Worm (Caenorhabditis elegans) whole organism, L1 larva: ENCODE results near the gene dao-4.

Source experiments
- C04F5.9 ChIP-seq: sonication (generic microtip); optimal IDR thresholded peaks from 2 replicates; lab custom pipeline; 2016; ENCODE audit warnings: missing genetic modification characterization, missing compliant biosample characterization
- C16A3.4 ChIP-seq: fragments of 150-350 bp; optimal IDR thresholded peaks from 2 replicates; lab custom pipeline; 2014; ENCODE audit warnings: missing biosample characterization, missing genetic modification characterization
- C34B4.2 ChIP-seq: sonication (generic microtip); optimal IDR thresholded peaks from 2 replicates; lab custom pipeline; 2017; ENCODE audit warnings: mild to moderate bottlenecking, missing genetic modification characterization, missing compliant biosample characterization
- Y116A8C.19 ChIP-seq: sonication (generic microtip); optimal IDR thresholded peaks from 2 replicates; lab custom pipeline; 2016; ENCODE audit warnings: missing compliant biosample characterization, missing genetic modification characterization, borderline replicate concordance
- alr-1 ChIP-seq: fragments of 200-800 bp; sonication (Bioruptor generic); optimal IDR thresholded peaks from 2 replicates; lab custom pipeline; 2018; ENCODE audit warnings: borderline replicate concordance, mild to moderate bottlenecking, missing genetic modification characterization, missing compliant biosample characterization
- blmp-1 ChIP-seq: fragments of 150-350 bp; optimal IDR thresholded peaks from 2 replicates; lab custom pipeline; 2014; ENCODE audit warnings: missing biosample characterization, missing genetic modification characterization
- ceh-82 ChIP-seq, 3 experiments: fragments of 150-350 bp in 1 of 3; sonication (generic microtip) in 2 of 3; optimal IDR thresholded peaks; 2 replicates each; lab custom pipeline; 2014 to 2017; ENCODE audit warnings: missing biosample characterization in 3 of 3, missing genetic modification characterization in 3 of 3
- ces-1 ChIP-seq: fragments of 150-350 bp; optimal IDR thresholded peaks from 2 replicates; lab custom pipeline; 2014; ENCODE audit warnings: missing biosample characterization, missing genetic modification reagents, missing genetic modification characterization
- dpl-1 ChIP-seq, 3 experiments: fragments of 150-350 bp in 2 of 3; sonication (generic microtip) in 1 of 3; optimal IDR thresholded peaks; 2 replicates each; lab custom pipeline; 2014 to 2017; ENCODE audit warnings: missing biosample characterization in 3 of 3, missing genetic modification characterization in 3 of 3, missing genetic modification reagents in 3 of 3
- dsc-1 ChIP-seq: sonication (generic microtip); optimal IDR thresholded peaks from 2 replicates; lab custom pipeline; 2016; ENCODE audit warnings: mild to moderate bottlenecking, missing genetic modification characterization, missing compliant biosample characterization
- efl-1 ChIP-seq, 4 experiments: fragments of 150-350 bp; optimal IDR thresholded peaks in 3 of 4; peaks in 1 of 4; 1 replicate in 1 of 4; 2 replicates in 3 of 4; lab custom pipeline; 2014; ENCODE audit warnings: missing biosample characterization in 2 of 4, missing genetic modification characterization in 2 of 4, missing genetic modification reagents in 2 of 4
- elt-2 ChIP-seq: sonication (generic microtip); optimal IDR thresholded peaks from 2 replicates; lab custom pipeline; 2016; ENCODE audit warnings: missing genetic modification characterization, mild to moderate bottlenecking, inconsistent platforms, missing compliant biosample characterization, missing genetic modification reagents
- elt-3 ChIP-seq, 6 experiments: fragments of 150-350 bp in 1 of 6; sonication (generic microtip); optimal IDR thresholded peaks; 2 replicates each; lab custom pipeline; 2017 to 2018; ENCODE audit warnings: missing biosample characterization in 6 of 6, missing genetic modification characterization in 6 of 6, inconsistent platforms in 1 of 6
- fkh-4 ChIP-seq: sonication (generic microtip); optimal IDR thresholded peaks from 2 replicates; lab custom pipeline; 2016; ENCODE audit warnings: missing compliant biosample characterization, missing genetic modification characterization, borderline replicate concordance
- fkh-8 ChIP-seq: sonication (generic microtip); optimal IDR thresholded peaks from 2 replicates; lab custom pipeline; 2016; ENCODE audit warnings: mild to moderate bottlenecking, missing genetic modification characterization, missing compliant biosample characterization
- fos-1 ChIP-seq: fragments of 150-350 bp; optimal IDR thresholded peaks from 2 replicates; lab custom pipeline; 2014; ENCODE audit warnings: missing biosample characterization, missing genetic modification characterization
- hlh-17 ChIP-seq: fragments of 200-800 bp; sonication (Bioruptor generic); optimal IDR thresholded peaks from 2 replicates; lab custom pipeline; 2018; ENCODE audit warnings: missing genetic modification characterization, mild to moderate bottlenecking, missing compliant biosample characterization, moderate library complexity, borderline replicate concordance
- hpl-2 ChIP-seq: fragments of 150-350 bp; optimal IDR thresholded peaks from 2 replicates; lab custom pipeline; 2014; ENCODE audit warnings: missing biosample characterization, missing genetic modification reagents, missing genetic modification characterization
- isw-1 ChIP-seq: fragments of 200-800 bp; sonication (Bioruptor generic); IDR thresholded peaks from 2 replicates; pipeline ENCODE4 v1.3.6; 2022; ENCODE audit warnings: missing genetic modification characterization, missing compliant biosample characterization
- jun-1 ChIP-seq: fragments of 150-350 bp; optimal IDR thresholded peaks from 2 replicates; lab custom pipeline; 2014; ENCODE audit warnings: missing biosample characterization, missing genetic modification reagents, missing genetic modification characterization
- lin-14 ChIP-seq: fragments of 200-800 bp; sonication (Bioruptor generic); optimal IDR thresholded peaks from 2 replicates; lab custom pipeline; 2018; ENCODE audit warnings: mild to moderate bottlenecking, missing genetic modification characterization, moderate library complexity, missing compliant biosample characterization
- lin-15B ChIP-seq: fragments of 150-350 bp; sonication (generic microtip); optimal IDR thresholded peaks from 3 replicates; lab custom pipeline; 2014; ENCODE audit warnings: missing biosample characterization, missing genetic modification characterization
- lin-35 ChIP-seq, 2 experiments: fragments of 150-350 bp; optimal IDR thresholded peaks; 2 replicates each; lab custom pipeline; 2014; ENCODE audit warnings: missing biosample characterization in 2 of 2, missing genetic modification characterization in 2 of 2, missing genetic modification reagents in 2 of 2
- lir-3 ChIP-seq: sonication (generic microtip); optimal IDR thresholded peaks from 2 replicates; lab custom pipeline; 2016; ENCODE audit warnings: mild to moderate bottlenecking, missing genetic modification characterization, moderate library complexity, missing compliant biosample characterization; ENCODE audit not compliant: poor library complexity
- lsy-2 ChIP-seq, 2 experiments: fragments of 150-350 bp; optimal IDR thresholded peaks; 2 replicates each; lab custom pipeline; 2014; ENCODE audit warnings: missing biosample characterization in 2 of 2, missing genetic modification characterization in 2 of 2
- mab-9 ChIP-seq: fragments of 200-800 bp; sonication (Bioruptor generic); IDR thresholded peaks from 2 replicates; pipeline ENCODE4 v1.3.6; 2022; ENCODE audit warnings: missing genetic modification reagents, missing genetic modification characterization, missing compliant biosample characterization
- mdl-1 ChIP-seq, 2 experiments: fragments of 150-350 bp; optimal IDR thresholded peaks; 2 replicates each; lab custom pipeline; 2014 to 2017; ENCODE audit warnings: missing biosample characterization in 2 of 2, missing genetic modification characterization in 2 of 2, inconsistent platforms in 1 of 2
- mep-1 ChIP-seq: fragments of 150-350 bp; optimal IDR thresholded peaks from 2 replicates; lab custom pipeline; 2014; ENCODE audit warnings: missing biosample characterization, missing genetic modification characterization
- nhr-11 ChIP-seq: fragments of 150-350 bp; optimal IDR thresholded peaks from 2 replicates; lab custom pipeline; 2014; ENCODE audit warnings: missing biosample characterization, missing genetic modification characterization
- nhr-12 ChIP-seq: sonication (generic microtip); optimal IDR thresholded peaks from 2 replicates; lab custom pipeline; 2017; ENCODE audit warnings: missing biosample characterization, missing genetic modification characterization
- nhr-20 ChIP-seq: sonication (generic microtip); optimal IDR thresholded peaks from 2 replicates; lab custom pipeline; 2016; ENCODE audit warnings: mild to moderate bottlenecking, missing genetic modification characterization, missing compliant biosample characterization
- nhr-28 ChIP-seq: fragments of 150-350 bp; optimal IDR thresholded peaks from 2 replicates; lab custom pipeline; 2014; ENCODE audit warnings: missing biosample characterization, missing genetic modification characterization
- nhr-47 ChIP-seq: sonication (generic microtip); optimal IDR thresholded peaks from 2 replicates; lab custom pipeline; 2016; ENCODE audit warnings: mild to moderate bottlenecking, missing genetic modification characterization, moderate library complexity, missing compliant biosample characterization
- nhr-71 ChIP-seq: sonication (generic microtip); optimal IDR thresholded peaks from 2 replicates; lab custom pipeline; 2016; ENCODE audit warnings: mild to moderate bottlenecking, missing genetic modification characterization, moderate library complexity, missing compliant biosample characterization
- nhr-77 ChIP-seq: fragments of 150-350 bp; optimal IDR thresholded peaks from 2 replicates; lab custom pipeline; 2014; ENCODE audit warnings: missing biosample characterization, missing genetic modification characterization
- nhr-85 ChIP-seq: sonication (generic microtip); peaks from one replicate; lab custom pipeline; 2016; ENCODE audit warnings: missing genetic modification characterization, inconsistent platforms, missing compliant biosample characterization
- nhr-90 ChIP-seq: sonication (generic microtip); optimal IDR thresholded peaks from 2 replicates; lab custom pipeline; 2016; ENCODE audit warnings: mild to moderate bottlenecking, missing genetic modification characterization, missing compliant biosample characterization; ENCODE audit not compliant: poor library complexity
- pax-3 ChIP-seq: fragments of 200-800 bp; sonication (Bioruptor generic); optimal IDR thresholded peaks from 2 replicates; lab custom pipeline; 2018; ENCODE audit warnings: mild to moderate bottlenecking, missing genetic modification characterization, moderate library complexity, missing compliant biosample characterization
- rnt-1 ChIP-seq: sonication (generic microtip); optimal IDR thresholded peaks from 2 replicates; lab custom pipeline; 2016; ENCODE audit warnings: mild to moderate bottlenecking, missing genetic modification characterization, moderate library complexity, missing compliant biosample characterization
- skn-1 ChIP-seq: fragments of 150-350 bp; optimal IDR thresholded peaks from 2 replicates; lab custom pipeline; 2014; ENCODE audit warnings: missing biosample characterization, missing genetic modification characterization
- snu-23 ChIP-seq: sonication (generic microtip); optimal IDR thresholded peaks from 2 replicates; lab custom pipeline; 2016; ENCODE audit warnings: missing genetic modification characterization, missing compliant biosample characterization
- sox-4 ChIP-seq: sonication (generic microtip); optimal IDR thresholded peaks from 2 replicates; lab custom pipeline; 2016; ENCODE audit warnings: missing genetic modification characterization, missing compliant biosample characterization
- swsn-7 ChIP-seq: sonication (generic microtip); optimal IDR thresholded peaks from 2 replicates; lab custom pipeline; 2016; ENCODE audit warnings: missing genetic modification characterization, missing compliant biosample characterization
- tbx-2 ChIP-seq: sonication (generic microtip); optimal IDR thresholded peaks from 2 replicates; lab custom pipeline; 2016; ENCODE audit warnings: missing genetic modification characterization, missing compliant biosample characterization
- tlp-1 ChIP-seq: fragments of 150-350 bp; optimal IDR thresholded peaks from 2 replicates; lab custom pipeline; 2014; ENCODE audit warnings: missing biosample characterization, missing genetic modification characterization
- unc-130 ChIP-seq: fragments of 150-350 bp; optimal IDR thresholded peaks from 2 replicates; lab custom pipeline; 2017; ENCODE audit warnings: missing biosample characterization, missing genetic modification characterization, inconsistent platforms
- vab-15 ChIP-seq: sonication (generic microtip); optimal IDR thresholded peaks from 2 replicates; lab custom pipeline; 2017; ENCODE audit warnings: missing genotype, mild to moderate bottlenecking, missing genetic modification characterization, missing compliant biosample characterization
- xbp-1 ChIP-seq: sonication (generic microtip); optimal IDR thresholded peaks from 2 replicates; lab custom pipeline; 2016; ENCODE audit warnings: missing genetic modification characterization, missing compliant biosample characterization

Gene dao-4

ce11 chrX:10074988-10075387, at the start of gene dao-4:
Gene dao-4, plus strand, starts transcription at chrX:10075288.
- TF ChIP-seq Y116A8C.19 (no peak), nhr-28 (tag; lab: Kevin White, UChicago) (no peak), hlh-17 (GFP tag; lab: Kevin White, UChicago) (no peak), jun-1 (tag; lab: Kevin White, UChicago) (no peak), sox-4 (tag; lab: Kevin White, UChicago) (no peak), nhr-47 (tag; lab: Kevin White, UChicago) (no peak)

- peak; percentile 24 to 47 for TF ChIP-seq lin-35 (GFP tag; optimal IDR thresholded peaks at IDR 0.05; lab: Kevin White, UChicago)
- TF ChIP-seq lsy-2 (tag; optimal IDR thresholded peaks at IDR 0.05; lab: Kevin White, UChicago): peak in 1 of 2 experiments; percentile 71
- TF ChIP-seq nhr-90: peak; percentile 26
- peak; percentile 18 to 42 for TF ChIP-seq efl-1 (optimal IDR thresholded peaks at IDR 0.05; lab: Kevin White, UChicago)
- peak in 1 of 2 experiments; percentile 81 for TF ChIP-seq efl-1 (GFP tag; optimal IDR thresholded peaks at IDR 0.05 in 1 of 2; lab: Kevin White, UChicago)
- no peak for TF ChIP-seq mab-9 (GFP tag; lab: Robert Waterston, UW)
- peak; percentile 77 for TF ChIP-seq mep-1
- TF ChIP-seq hpl-2 (GFP tag; lab: Kevin White, UChicago): no peak
- peak; percentile 46 for TF ChIP-seq unc-130 (tag; lab: Kevin White, UChicago)
- TF ChIP-seq isw-1 (GFP tag; lab: Robert Waterston, UW): no peak
- TF ChIP-seq hlh-17 (GFP tag; lab: Kevin White, UChicago): no peak
- peak; percentile 25 for TF ChIP-seq skn-1 (tag; lab: Kevin White, UChicago)
- TF ChIP-seq lin-15B (tag; lab: Kevin White, UChicago): no peak
- no peak for TF ChIP-seq lir-3 (tag; lab: Kevin White, UChicago)
- TF ChIP-seq nhr-77 (tag; lab: Kevin White, UChicago): peak; percentile 48
- TF ChIP-seq lin-14 (GFP tag; lab: Kevin White, UChicago): peak; percentile 92
- no peak for TF ChIP-seq ces-1
- no peak for TF ChIP-seq fkh-4
- TF ChIP-seq tlp-1 (tag; lab: Kevin White, UChicago): no peak
- TF ChIP-seq mdl-1 (tag; optimal IDR thresholded peaks at IDR 0.05; lab: Kevin White, UChicago): peak in 1 of 2 experiments; percentile 74
- TF ChIP-seq nhr-20: peak; percentile 70
- TF ChIP-seq blmp-1 (tag; lab: Kevin White, UChicago): peak; percentile 92
- no peak for TF ChIP-seq pax-3
- peak; percentile 2 to 40 (median 34) for TF ChIP-seq ceh-82 (tag; optimal IDR thresholded peaks at IDR 0.05; lab: Kevin White, UChicago)
- peak; percentile 70 for TF ChIP-seq nhr-71 (tag; lab: Kevin White, UChicago)
- TF ChIP-seq xbp-1 (tag; lab: Kevin White, UChicago): peak; percentile 45
- TF ChIP-seq nhr-12 (tag; lab: Kevin White, UChicago): no peak
- TF ChIP-seq dpl-1 (GFP tag; optimal IDR thresholded peaks at IDR 0.05; lab: Kevin White, UChicago): no peak
- TF ChIP-seq swsn-7 (tag; lab: Kevin White, UChicago): peak; percentile 60
- peak; percentile 42 for TF ChIP-seq rnt-1 (tag; lab: Kevin White, UChicago)
- TF ChIP-seq nhr-85: peak; percentile 86
- peak; percentile 50 for TF ChIP-seq fkh-8 (tag; lab: Kevin White, UChicago)
- TF ChIP-seq C16A3.4 (tag; lab: Kevin White, UChicago): peak; percentile 60
- peak; percentile 4 for TF ChIP-seq tbx-2 (tag; lab: Kevin White, UChicago)
- peak; percentile 74 for TF ChIP-seq snu-23
- no peak for TF ChIP-seq jun-1 (tag; lab: Kevin White, UChicago)
- TF ChIP-seq fos-1 (tag; lab: Kevin White, UChicago): peak; percentile 23
- no peak for TF ChIP-seq C04F5.9 (tag; lab: Kevin White, UChicago)
- no peak for TF ChIP-seq nhr-11
- TF ChIP-seq dsc-1 (tag; lab: Kevin White, UChicago): peak; percentile 6
- TF ChIP-seq C34B4.2: no peak
- no peak for TF ChIP-seq vab-15 (tag; lab: Kevin White, UChicago)
- TF ChIP-seq elt-2: no peak
- no peak for TF ChIP-seq alr-1 (tag; lab: Kevin White, UChicago)
- peak; percentile 49 for TF ChIP-seq nhr-47 (tag; lab: Kevin White, UChicago)
- peak in 3 of 6 experiments; percentile 41 to 65 (median 64) for TF ChIP-seq elt-3 (tag; optimal IDR thresholded peaks at IDR 0.05; lab: Kevin White, UChicago)
- TF ChIP-seq, all 84 proteins: peak for 26
Observed at ce11 chrX:10026347-10026746, 48.7 kb upstream of the dao-4 start.
